Fruit fly (Drosophila melanogaster) whole organism, adult: ENCODE measurements around the gene HERC2.
A peak's percentile ranks its signal among the peaks of the same experiment; 100 is the strongest.
"Not testable (repeated sequence)": the region's sequence is repeated elsewhere in the genome, so short reads cannot be mapped to it uniquely, and the experiment has no call there.

Experiments used
- CG11617 ChIP-seq: fragments of 200-800 bp; sonication (Bioruptor generic); optimal IDR thresholded peaks from 2 replicates; lab custom pipeline; 2017; ENCODE audit warnings: mild to moderate bottlenecking, missing biosample characterization, missing genetic modification reagents, missing genetic modification characterization
- CG12768 ChIP-seq: fragments of 200-800 bp; sonication (Bioruptor generic); optimal IDR thresholded peaks from 2 replicates; lab custom pipeline; 2017; ENCODE audit warnings: missing biosample characterization, missing genetic modification characterization, mild to moderate bottlenecking, moderate library complexity, missing genetic modification reagents
- CG14711 ChIP-seq: fragments of 200-800 bp; sonication (Bioruptor generic); optimal IDR thresholded peaks from 2 replicates; lab custom pipeline; 2018; ENCODE audit warnings: missing biosample characterization, mild to moderate bottlenecking, missing genetic modification characterization, moderate library complexity
- CG1620 ChIP-seq: fragments of 200-800 bp; sonication (Bioruptor generic); optimal IDR thresholded peaks from 2 replicates; lab custom pipeline; 2016; ENCODE audit warnings: missing biosample characterization, missing genetic modification characterization
- CG33017 ChIP-seq: fragments of 200-800 bp; sonication (Bioruptor generic); optimal IDR thresholded peaks from 2 replicates; lab custom pipeline; 2018; ENCODE audit warnings: missing biosample characterization, mild to moderate bottlenecking, missing genetic modification characterization, moderate library complexity
- CG5204 ChIP-seq: fragments of 200-800 bp; sonication (Bioruptor generic); optimal IDR thresholded peaks from 2 replicates; lab custom pipeline; 2016; ENCODE audit warnings: missing biosample characterization, missing genetic modification characterization
- CG7045 ChIP-seq: fragments of 200-800 bp; sonication (Bioruptor generic); optimal IDR thresholded peaks from 2 replicates; lab custom pipeline; 2017; ENCODE audit warnings: missing biosample characterization, mild to moderate bottlenecking, missing genetic modification characterization
- CG7101 ChIP-seq: fragments of 200-800 bp; sonication (Bioruptor generic); optimal IDR thresholded peaks from 2 replicates; lab custom pipeline; 2018; ENCODE audit warnings: missing biosample characterization, mild to moderate bottlenecking, missing genetic modification characterization, moderate library complexity
- Clk ChIP-seq: fragments of 200-800 bp; sonication (Bioruptor generic); optimal IDR thresholded peaks from 2 replicates; lab custom pipeline; 2017; ENCODE audit warnings: missing biosample characterization, missing genetic modification characterization
- Crg-1 ChIP-seq: fragments of 200-800 bp; sonication (Bioruptor generic); optimal IDR thresholded peaks from 2 replicates; lab custom pipeline; 2016; ENCODE audit warnings: missing biosample characterization, missing genetic modification characterization
- Hr96 ChIP-seq: fragments of 200-800 bp; sonication (Bioruptor generic); optimal IDR thresholded peaks from 2 replicates; lab custom pipeline; 2016; ENCODE audit warnings: missing biosample characterization, missing genetic modification characterization
- Mnt ChIP-seq: fragments of 200-800 bp; sonication (Bioruptor generic); optimal IDR thresholded peaks from 2 replicates; lab custom pipeline; 2016; ENCODE audit warnings: missing biosample characterization, mild to moderate bottlenecking, missing genetic modification characterization
- bab1 ChIP-seq: fragments of 200-800 bp; sonication (Bioruptor generic); optimal IDR thresholded peaks from 3 replicates; lab custom pipeline; 2019; ENCODE audit warnings: missing biosample characterization, mild to moderate bottlenecking, missing genetic modification characterization, moderate library complexity
- cic ChIP-seq: fragments of 200-800 bp; sonication (Bioruptor generic); optimal IDR thresholded peaks from 2 replicates; lab custom pipeline; 2017; ENCODE audit warnings: missing biosample characterization, mild to moderate bottlenecking, missing genetic modification characterization, moderate library complexity
- cnc ChIP-seq, 2 experiments: fragments of >200 bp; optimal IDR thresholded peaks; 2 replicates each; lab custom pipeline; 2017
- kay ChIP-seq: fragments of 200-800 bp; sonication (Bioruptor generic); peaks from one replicate; lab custom pipeline; 2016; ENCODE audit warnings: missing biosample characterization, missing genetic modification characterization, borderline replicate concordance
- ovo ChIP-seq: fragments of 200-800 bp; sonication (Bioruptor generic); optimal IDR thresholded peaks from 2 replicates; lab custom pipeline; 2016; ENCODE audit warnings: missing biosample characterization, missing genetic modification characterization
- pad ChIP-seq: fragments of 200-800 bp; sonication (Bioruptor generic); optimal IDR thresholded peaks from 3 replicates; lab custom pipeline; 2017; ENCODE audit warnings: missing biosample characterization, missing genetic modification characterization, mild to moderate bottlenecking, moderate library complexity, missing genetic modification reagents
- tj ChIP-seq: fragments of 200-800 bp; sonication (Bioruptor generic); optimal IDR thresholded peaks from 3 replicates; lab custom pipeline; 2017; ENCODE audit warnings: missing biosample characterization, mild to moderate bottlenecking, missing genetic modification characterization, moderate library complexity
- toe ChIP-seq: fragments of 200-800 bp; sonication (Bioruptor generic); optimal IDR thresholded peaks from 2 replicates; lab custom pipeline; 2016; ENCODE audit warnings: missing biosample characterization, missing genetic modification characterization

Gene HERC2

DNA sequence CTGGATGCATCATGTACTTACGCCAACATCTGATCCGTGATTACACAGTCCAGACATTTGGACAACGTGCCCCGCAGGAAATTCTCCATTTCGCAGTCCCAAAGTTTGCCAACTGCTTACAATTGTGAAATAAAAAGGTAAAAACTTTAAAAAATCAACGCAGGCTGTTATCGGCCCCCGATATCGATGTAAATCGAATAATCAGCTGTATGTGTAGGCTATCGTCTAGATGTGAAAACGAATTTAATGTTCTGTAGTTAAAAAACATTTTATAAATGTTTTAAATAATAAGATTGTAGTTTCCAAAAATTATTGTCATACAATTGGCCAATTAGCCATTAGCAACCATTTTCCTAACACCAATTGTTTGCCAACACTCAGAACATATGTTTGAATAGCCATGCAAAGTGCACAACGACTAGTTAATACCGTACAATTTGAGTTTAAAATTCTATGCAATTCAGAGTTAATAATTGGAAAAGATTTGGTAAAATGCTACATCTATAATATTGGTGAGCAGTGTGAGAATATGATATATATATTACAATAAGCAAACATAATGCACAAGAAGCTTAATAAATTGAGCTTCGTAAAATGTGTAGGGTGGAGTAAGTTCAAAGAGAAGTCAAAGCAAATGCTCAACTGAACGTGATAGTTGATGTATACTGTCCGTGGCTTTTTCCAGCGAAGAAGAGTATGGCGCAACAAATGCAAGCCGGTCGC is 35.4 kb downstream of the HERC2 start, which contains the start of the genes CG11710 and mal:
Gene CG11710, minus strand, starts transcription at position 192 of the 723 bp plus-strand sequence.
Gene mal, plus strand, starts transcription at position 194 of the 723 bp plus-strand sequence.
- TF ChIP-seq CG5204 (GFP tag; lab: Kevin White, UChicago), result peak; percentile 79
- peak; percentile 81 for TF ChIP-seq Hr96
- peak; percentile 77 for TF ChIP-seq toe (GFP tag; lab: Kevin White, UChicago)
- TF ChIP-seq kay (GFP tag; lab: Kevin White, UChicago), result no peak
- peak; percentile 50 for TF ChIP-seq tj (GFP tag; lab: Kevin White, UChicago)
- peak; percentile 39 for TF ChIP-seq cic (GFP tag; lab: Kevin White, UChicago)
- peak; percentile 68 for TF ChIP-seq Mnt (GFP tag; lab: Kevin White, UChicago)
- TF ChIP-seq CG7045 (GFP tag; lab: Kevin White, UChicago), result peak; percentile 82
- TF ChIP-seq bab1 (GFP tag; lab: Kevin White, UChicago), result peak; percentile 90
- peak; percentile 56 for TF ChIP-seq ovo (GFP tag; lab: Kevin White, UChicago)
- peak; percentile 82 for TF ChIP-seq CG12768 (GFP tag; lab: Kevin White, UChicago)
- TF ChIP-seq cnc (optimal IDR thresholded peaks at IDR 0.05; lab: Kevin White, UChicago), result no peak
- TF ChIP-seq CG33017, result peak; percentile 53
- TF ChIP-seq CG14711 (tag; lab: Kevin White, UChicago), result peak; percentile 82
- peak; percentile 24 for TF ChIP-seq Crg-1
- TF ChIP-seq CG7101 (tag; lab: Kevin White, UChicago), result peak; percentile 83
- TF ChIP-seq Clk (GFP tag; lab: Kevin White, UChicago), result peak; percentile 53
- TF ChIP-seq CG11617, result peak; percentile 82
- peak; percentile 77 for TF ChIP-seq pad (GFP tag; lab: Kevin White, UChicago)
- TF ChIP-seq CG1620 (GFP tag; lab: Kevin White, UChicago), result peak; percentile 83

DNA sequence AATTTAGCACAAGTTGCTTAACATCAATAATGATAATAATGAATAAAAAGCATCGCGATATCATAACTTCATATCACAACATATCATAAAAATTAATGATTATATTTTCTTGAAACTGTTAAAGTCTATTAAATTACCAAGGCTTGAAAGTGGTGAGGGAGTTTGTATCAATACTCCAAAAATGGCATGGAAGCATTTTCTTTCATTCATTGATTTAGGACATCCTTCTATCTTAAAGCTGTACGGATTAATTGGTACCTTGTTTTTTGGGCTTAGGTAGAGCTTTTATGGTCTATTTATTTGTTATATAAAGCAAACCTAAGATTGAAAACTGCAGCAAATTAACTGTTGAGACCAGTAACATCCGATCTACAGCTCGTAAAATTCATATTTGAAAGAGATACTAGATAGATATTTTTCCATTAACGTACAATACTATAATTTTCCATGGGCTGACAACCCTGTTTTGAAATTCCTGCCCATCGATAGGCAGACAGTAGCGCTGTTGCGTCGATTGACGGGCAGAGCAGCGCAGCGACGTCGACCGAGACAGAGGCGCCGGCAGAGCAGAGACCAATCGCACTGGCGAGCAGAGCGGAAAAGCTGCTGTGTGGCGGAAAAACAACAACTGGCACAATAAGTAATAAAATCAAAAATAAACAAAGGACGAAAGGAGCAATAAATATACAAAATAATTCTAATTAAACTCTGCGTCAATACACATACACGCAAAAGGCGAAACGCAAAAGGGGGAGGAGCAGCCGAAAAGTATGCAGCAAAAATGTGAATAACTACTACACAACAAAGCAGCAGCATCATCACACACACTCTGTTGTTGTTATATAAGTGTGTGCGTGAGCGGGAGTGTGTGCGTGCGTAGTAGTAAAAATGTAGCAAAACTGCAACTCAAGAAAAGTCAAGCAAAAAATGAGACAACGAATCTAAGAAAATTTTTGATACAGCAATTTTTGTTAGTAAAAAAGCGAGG is 39.4 kb downstream of the HERC2 start, which contains the start of gene CG1695:
Gene CG1695, plus strand, starts transcription at position 606 of the 988 bp plus-strand sequence.
- no peak for TF ChIP-seq cnc (optimal IDR thresholded peaks at IDR 0.05; lab: Kevin White, UChicago)
- no peak for TF ChIP-seq CG7101 (tag; lab: Kevin White, UChicago)
- peak; percentile 29 for TF ChIP-seq toe (GFP tag; lab: Kevin White, UChicago)
- TF ChIP-seq CG5204 (GFP tag; lab: Kevin White, UChicago), result peak; percentile 40
- no peak for TF ChIP-seq Hr96
- TF ChIP-seq Crg-1, result no peak
- peak; percentile 64 for TF ChIP-seq CG14711 (tag; lab: Kevin White, UChicago)
- peak; percentile 5 for TF ChIP-seq CG7045 (GFP tag; lab: Kevin White, UChicago)
- no peak for TF ChIP-seq CG1620 (GFP tag; lab: Kevin White, UChicago)

DNA sequence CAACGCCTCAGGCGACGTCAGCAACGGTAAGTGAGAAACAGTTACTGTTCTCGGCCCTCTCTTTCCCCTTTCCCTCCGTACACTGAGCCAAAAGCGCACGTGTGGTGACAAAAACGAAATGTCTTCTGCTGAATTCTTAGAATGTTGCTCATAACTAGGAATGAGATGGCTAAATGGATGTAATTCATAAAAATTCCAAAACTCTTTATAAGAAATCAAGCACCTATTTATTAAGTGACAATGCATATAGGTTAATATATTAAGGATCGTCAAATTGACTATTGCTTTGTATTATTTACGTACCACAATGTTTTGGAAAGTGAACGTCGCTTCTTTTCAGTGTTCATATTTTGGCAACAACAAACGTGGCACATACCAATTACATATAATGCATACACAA is 40.3 kb downstream of the HERC2 start:
- no peak for TF ChIP-seq CG33017
- TF ChIP-seq CG1620 (GFP tag; lab: Kevin White, UChicago), result no peak
- peak; percentile 8 for TF ChIP-seq Hr96
- TF ChIP-seq ovo (GFP tag; lab: Kevin White, UChicago), result no peak
- TF ChIP-seq bab1 (GFP tag; lab: Kevin White, UChicago), result no peak
- TF ChIP-seq CG7101 (tag; lab: Kevin White, UChicago), result peak; percentile 6
- TF ChIP-seq Crg-1, result no peak
- peak; percentile 43 for TF ChIP-seq CG5204 (GFP tag; lab: Kevin White, UChicago)

DNA sequence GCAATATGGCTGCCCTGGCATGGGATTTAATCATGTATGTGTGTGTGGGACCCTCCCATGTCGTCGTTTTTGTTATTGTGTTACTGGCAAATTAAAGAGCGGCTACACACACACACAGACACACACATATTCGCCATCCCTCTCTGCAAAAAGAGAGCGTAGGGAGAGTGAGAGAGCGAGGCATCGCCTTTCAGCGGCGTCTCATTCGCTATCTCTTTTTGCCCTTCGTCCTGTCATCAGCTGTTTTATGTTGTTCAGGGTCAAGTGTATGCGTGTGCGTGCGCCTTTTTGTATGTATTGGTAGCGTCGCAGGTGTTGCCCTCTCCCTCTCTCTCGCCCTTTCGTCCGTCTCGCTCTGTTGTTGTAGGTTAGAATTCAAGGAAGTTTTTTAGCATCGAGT is 42.7 kb downstream of the HERC2 start:
- TF ChIP-seq CG7101 (tag; lab: Kevin White, UChicago), result no peak
- no peak for TF ChIP-seq kay (GFP tag; lab: Kevin White, UChicago)
- TF ChIP-seq CG1620 (GFP tag; lab: Kevin White, UChicago), result no peak
- no peak for TF ChIP-seq CG33017
- TF ChIP-seq bab1 (GFP tag; lab: Kevin White, UChicago), result no peak
- TF ChIP-seq ovo (GFP tag; lab: Kevin White, UChicago), result no peak
- TF ChIP-seq CG11617, result no peak

DNA sequence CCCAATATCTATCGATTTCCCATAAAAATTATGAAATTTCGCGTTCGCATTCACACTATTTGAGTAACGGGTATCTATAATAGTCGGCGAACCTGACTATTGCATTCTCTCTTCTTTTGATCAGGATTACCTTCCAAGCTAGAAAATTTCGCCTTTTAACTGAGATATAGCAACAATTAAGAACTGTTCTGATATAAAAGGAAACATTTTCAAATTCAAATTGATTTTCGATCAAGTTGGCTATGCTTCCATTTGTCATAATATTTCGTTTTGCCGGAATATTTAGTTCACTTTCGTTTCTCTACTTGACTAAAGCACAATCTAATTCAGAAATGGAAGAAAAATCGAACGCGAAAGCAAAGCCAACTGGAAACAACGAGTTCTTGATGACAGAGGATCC is 51.9 kb downstream of the HERC2 start, which contains the start of gene CG42578:
Gene CG42578, plus strand, starts transcription at position 301 of the 400 bp plus-strand sequence.
- not testable (repeated sequence) for TF ChIP-seq kay (GFP tag; lab: Kevin White, UChicago); CG33017; CG5204 (GFP tag; lab: Kevin White, UChicago)
